Fruit fly (Drosophila melanogaster): ENCODE measurements around the gene CG6766.

Gene CG6766

DNA sequence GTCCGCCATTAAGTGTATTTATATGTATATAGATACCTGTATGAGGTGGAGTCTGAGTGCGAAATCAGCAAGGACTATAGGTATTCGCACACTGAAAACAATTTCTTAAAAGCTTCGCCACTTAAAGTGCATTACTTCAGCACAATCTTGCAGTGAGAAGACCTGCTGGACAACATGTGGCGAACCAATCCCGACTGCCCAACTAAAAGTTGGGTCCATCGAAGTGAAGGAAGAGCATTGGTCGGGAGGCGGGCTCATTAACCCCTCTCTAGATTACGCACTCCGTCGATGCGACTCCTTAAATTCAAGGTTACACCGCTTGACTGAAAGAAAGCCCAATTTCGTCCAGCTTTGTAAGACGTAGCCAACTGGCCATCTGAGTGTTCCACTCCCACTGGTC lies 27.2 kb downstream of the CG6766 start:
- TF ChIP-seq CG15710 (tag; optimal IDR thresholded peaks at IDR 0.05) (peak; percentile 37), rn (GFP tag; IDR thresholded peaks at IDR 0.05) (no peak), EcR (GFP tag; optimal IDR thresholded peaks at IDR 0.05) (no peak), CG8159 (tag; optimal IDR thresholded peaks at IDR 0.05) (peak; percentile 57), Pif1A (GFP tag; optimal IDR thresholded peaks at IDR 0.05) (no peak), CG34367 (tag; optimal IDR thresholded peaks at IDR 0.05) (peak; percentile 10), D1 (tag; optimal IDR thresholded peaks at IDR 0.05) (no peak), Snoo (tag; optimal IDR thresholded peaks at IDR 0.05) (no peak), CG10348 (GFP tag; IDR thresholded peaks at IDR 0.05) (no peak), CG4496 (GFP tag; IDR thresholded peaks at IDR 0.05) (no peak), gl (tag; optimal IDR thresholded peaks at IDR 0.05) (no peak), CG12605 (GFP tag; IDR thresholded peaks at IDR 0.05) (no peak), CG9948 (tag; optimal IDR thresholded peaks at IDR 0.05) (peak; percentile 31), Pif1B (GFP tag; optimal IDR thresholded peaks at IDR 0.05) (peak; percentile 0), CG13204 (GFP tag; optimal IDR thresholded peaks at IDR 0.05) (no peak), CG32121 (GFP tag; IDR thresholded peaks at IDR 0.05) (no peak), Ets98B (GFP tag; IDR thresholded peaks at IDR 0.05) (no peak), CG14655 (GFP tag; optimal IDR thresholded peaks at IDR 0.05) (no peak), CG17806 (tag; optimal IDR thresholded peaks at IDR 0.05) (peak; percentile 34), CG8301 (tag; optimal IDR thresholded peaks at IDR 0.05) (no peak), fd96Ca (GFP tag; IDR thresholded peaks at IDR 0.05) (no peak)

DNA sequence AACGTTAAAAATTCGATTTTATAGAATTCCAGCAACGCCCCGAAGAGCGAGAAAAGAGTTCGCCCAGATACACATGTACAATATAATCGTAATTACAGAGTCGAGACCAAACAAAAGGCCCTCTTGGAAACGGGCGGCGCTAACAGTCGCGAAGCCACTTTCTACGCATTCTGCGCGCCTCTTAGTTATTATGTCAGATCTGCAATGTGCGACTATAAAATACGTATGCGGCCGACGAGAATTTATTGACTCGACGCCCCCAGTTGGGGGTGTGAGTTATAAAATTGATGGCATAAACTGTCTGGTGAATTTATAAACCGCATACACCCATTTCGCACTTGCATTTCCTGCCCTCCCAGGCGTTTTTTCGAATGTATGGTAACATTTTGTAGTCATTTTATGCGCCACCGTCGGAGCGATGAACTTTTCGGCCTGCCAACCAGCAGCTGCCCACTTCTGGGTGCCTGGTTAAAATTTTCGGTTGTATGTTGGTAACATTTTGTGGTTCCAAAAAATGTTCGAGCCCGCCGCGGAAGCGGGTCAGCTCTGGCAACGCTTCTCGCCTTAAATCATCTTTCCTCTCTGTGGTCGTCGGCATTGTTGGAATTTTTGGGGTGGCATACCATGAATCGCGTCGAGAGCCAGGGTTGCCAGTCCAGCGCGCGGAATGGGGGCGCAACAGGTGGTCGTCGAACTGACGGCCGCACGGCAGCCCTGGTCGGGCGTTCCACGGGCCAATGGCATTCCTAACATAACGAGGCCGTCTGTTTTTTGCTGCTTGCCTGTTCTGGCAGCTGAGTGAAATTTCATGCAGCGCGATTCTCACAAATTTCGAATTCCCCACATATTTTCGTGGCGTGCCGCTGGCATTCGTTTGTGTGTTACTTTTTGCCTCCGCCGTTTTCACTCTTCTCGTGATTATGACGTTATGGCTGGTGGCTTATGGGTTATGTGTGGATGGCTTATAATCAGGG lies 28.5 kb downstream of the CG6766 start:
- TF ChIP-seq CG13204 (GFP tag; optimal IDR thresholded peaks at IDR 0.05), result peak; percentile 96
- TF ChIP-seq CG34367 (tag; optimal IDR thresholded peaks at IDR 0.05), result peak; percentile 13
- TF ChIP-seq CG8159 (tag; optimal IDR thresholded peaks at IDR 0.05), result peak; percentile 64
- TF ChIP-seq CG12605 (GFP tag; IDR thresholded peaks at IDR 0.05), result no peak
- TF ChIP-seq CG4496 (GFP tag; IDR thresholded peaks at IDR 0.05), result no peak
- no peak for TF ChIP-seq Pif1A (GFP tag; optimal IDR thresholded peaks at IDR 0.05)
- no peak for TF ChIP-seq Ets98B (GFP tag; IDR thresholded peaks at IDR 0.05)
- peak; percentile 73 for TF ChIP-seq Pif1B (GFP tag; optimal IDR thresholded peaks at IDR 0.05)
- TF ChIP-seq CG14655 (GFP tag; optimal IDR thresholded peaks at IDR 0.05), result peak; percentile 67
- TF ChIP-seq CG10348 (GFP tag; IDR thresholded peaks at IDR 0.05), result no peak
- no peak for TF ChIP-seq D1 (tag; optimal IDR thresholded peaks at IDR 0.05)
- TF ChIP-seq rn (GFP tag; IDR thresholded peaks at IDR 0.05), result no peak
- TF ChIP-seq gl (tag; optimal IDR thresholded peaks at IDR 0.05), result peak; percentile 48
- TF ChIP-seq Snoo (tag; optimal IDR thresholded peaks at IDR 0.05), result peak; percentile 66
- peak; percentile 35 for TF ChIP-seq CG9948 (tag; optimal IDR thresholded peaks at IDR 0.05)
- no peak for TF ChIP-seq fd96Ca (GFP tag; IDR thresholded peaks at IDR 0.05)
- TF ChIP-seq CG15710 (tag; optimal IDR thresholded peaks at IDR 0.05), result peak; percentile 54
- TF ChIP-seq CG32121 (GFP tag; IDR thresholded peaks at IDR 0.05), result no peak
- TF ChIP-seq CG17806 (tag; optimal IDR thresholded peaks at IDR 0.05), result peak; percentile 51
- TF ChIP-seq CG8301 (tag; optimal IDR thresholded peaks at IDR 0.05), result peak; percentile 58
- TF ChIP-seq EcR (GFP tag; optimal IDR thresholded peaks at IDR 0.05), result peak; percentile 100

DNA sequence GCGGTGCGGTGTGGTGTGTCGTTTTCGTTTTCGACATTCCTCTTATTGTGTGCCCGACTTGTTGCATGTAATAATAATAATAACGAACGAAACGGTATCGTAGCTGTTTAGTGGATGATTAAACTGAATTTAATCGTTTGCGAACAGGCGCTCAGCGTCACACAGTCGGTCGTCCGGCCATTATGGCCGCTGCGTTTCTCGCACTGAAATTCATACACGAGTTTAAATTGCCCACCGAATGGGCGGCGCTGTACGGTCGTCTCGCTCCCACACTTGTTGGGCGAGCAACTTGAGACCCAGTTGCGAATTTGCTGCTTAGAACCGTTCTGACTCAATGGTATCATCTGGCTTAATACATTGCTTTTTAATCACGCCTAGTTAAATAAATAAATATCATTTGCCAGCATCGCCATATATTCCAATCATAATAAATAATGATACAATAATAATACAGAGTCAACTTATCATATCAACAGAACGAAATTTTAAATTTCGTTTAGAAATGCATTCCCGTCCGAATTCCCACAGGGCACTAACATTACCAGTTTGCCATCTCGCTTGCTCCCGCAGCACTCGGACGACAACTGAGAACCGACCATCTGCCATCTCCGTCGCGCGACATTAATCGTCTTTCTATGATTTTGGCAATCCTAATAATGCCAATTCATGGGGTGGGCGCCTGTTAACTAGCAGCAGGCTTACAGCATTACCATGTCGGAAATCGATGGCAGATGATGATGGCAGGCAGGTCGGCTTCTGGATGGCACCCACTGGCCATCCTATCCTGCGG lies 29.4 kb downstream of the CG6766 start:
- TF ChIP-seq CG17806 (tag; optimal IDR thresholded peaks at IDR 0.05) (peak; percentile 90), Snoo (tag; optimal IDR thresholded peaks at IDR 0.05) (peak; percentile 93), CG8159 (tag; optimal IDR thresholded peaks at IDR 0.05) (peak; percentile 96), gl (tag; optimal IDR thresholded peaks at IDR 0.05) (peak; percentile 82), CG10348 (GFP tag; IDR thresholded peaks at IDR 0.05) (no peak), EcR (GFP tag; optimal IDR thresholded peaks at IDR 0.05) (no peak), Pif1B (GFP tag; optimal IDR thresholded peaks at IDR 0.05) (peak; percentile 81), CG32121 (GFP tag; IDR thresholded peaks at IDR 0.05) (no peak), CG9948 (tag; optimal IDR thresholded peaks at IDR 0.05) (peak; percentile 92), fd96Ca (GFP tag; IDR thresholded peaks at IDR 0.05) (no peak), CG4496 (GFP tag; IDR thresholded peaks at IDR 0.05) (no peak), CG13204 (GFP tag; optimal IDR thresholded peaks at IDR 0.05) (peak; percentile 71), CG12605 (GFP tag; IDR thresholded peaks at IDR 0.05) (no peak), CG8301 (tag; optimal IDR thresholded peaks at IDR 0.05) (peak; percentile 93), CG15710 (tag; optimal IDR thresholded peaks at IDR 0.05) (peak; percentile 93), D1 (tag; optimal IDR thresholded peaks at IDR 0.05) (no peak), Ets98B (GFP tag; IDR thresholded peaks at IDR 0.05) (no peak), CG14655 (GFP tag; optimal IDR thresholded peaks at IDR 0.05) (peak; percentile 92), CG34367 (tag; optimal IDR thresholded peaks at IDR 0.05) (peak; percentile 90), rn (GFP tag; IDR thresholded peaks at IDR 0.05) (no peak), Pif1A (GFP tag; optimal IDR thresholded peaks at IDR 0.05) (peak; percentile 90)

DNA sequence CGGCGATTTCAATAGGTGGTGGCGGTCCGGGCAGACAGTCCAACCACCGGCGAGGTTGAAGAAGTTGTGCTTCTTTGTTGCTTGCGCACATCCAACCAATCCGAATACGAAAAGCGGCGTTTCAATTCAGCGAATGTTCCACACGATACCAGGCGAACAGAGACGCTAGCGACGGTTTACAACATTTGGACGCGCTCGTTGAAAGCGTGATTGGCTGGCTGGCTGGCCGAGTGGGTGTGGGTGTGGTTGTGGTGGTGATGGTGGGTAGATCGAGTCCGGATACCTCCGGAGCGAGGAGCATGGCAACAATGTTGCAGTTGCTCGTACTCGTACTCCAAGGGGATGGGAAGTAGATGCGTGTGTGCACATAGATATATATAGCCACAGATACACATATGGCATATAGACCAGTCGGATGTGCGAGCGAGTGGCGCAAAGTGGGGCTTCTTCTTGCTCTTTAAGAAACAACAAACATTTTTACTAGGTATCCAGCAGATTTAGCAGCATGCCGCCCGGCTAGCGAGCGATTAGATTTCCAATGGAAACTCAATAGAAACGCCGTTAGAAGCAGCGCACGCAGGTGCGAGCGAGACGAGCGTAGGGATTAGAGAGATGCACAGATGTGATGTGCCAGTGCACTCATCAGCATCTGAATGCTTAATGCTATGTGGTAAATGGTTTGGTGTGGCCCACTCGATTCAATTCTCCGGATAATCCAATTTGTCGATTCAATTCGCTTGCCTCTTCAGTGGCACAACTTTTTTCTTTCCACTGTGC lies 30.2 kb downstream of the CG6766 start:
- TF ChIP-seq CG34367 (tag; optimal IDR thresholded peaks at IDR 0.05) (no peak), CG8301 (tag; optimal IDR thresholded peaks at IDR 0.05) (no peak), Ets98B (GFP tag; IDR thresholded peaks at IDR 0.05) (no peak), Pif1A (GFP tag; optimal IDR thresholded peaks at IDR 0.05) (no peak), CG17806 (tag; optimal IDR thresholded peaks at IDR 0.05) (no peak), CG8159 (tag; optimal IDR thresholded peaks at IDR 0.05) (no peak), Snoo (tag; optimal IDR thresholded peaks at IDR 0.05) (peak; percentile 30), CG4496 (GFP tag; IDR thresholded peaks at IDR 0.05) (no peak), gl (tag; optimal IDR thresholded peaks at IDR 0.05) (peak; percentile 3), Pif1B (GFP tag; optimal IDR thresholded peaks at IDR 0.05) (peak; percentile 18), EcR (GFP tag; optimal IDR thresholded peaks at IDR 0.05) (peak; percentile 93), CG14655 (GFP tag; optimal IDR thresholded peaks at IDR 0.05) (peak; percentile 19), fd96Ca (GFP tag; IDR thresholded peaks at IDR 0.05) (no peak), D1 (tag; optimal IDR thresholded peaks at IDR 0.05) (no peak), CG13204 (GFP tag; optimal IDR thresholded peaks at IDR 0.05) (peak; percentile 91), CG9948 (tag; optimal IDR thresholded peaks at IDR 0.05) (no peak)
